Fruit fly (Drosophila melanogaster) whole organism, embryonic: Measurements from ENCODE around the gene Rrp45.

Experiments used
- Adf1 ChIP-seq: fragments of 200-800 bp; sonication (Bioruptor generic); IDR thresholded peaks from 2 replicates; pipeline ENCODE4 v1.3.6; 2022; ENCODE audit warnings: missing biosample characterization, missing genetic modification characterization
- Atf3 ChIP-seq: fragments of 200-800 bp; sonication (Bioruptor generic); optimal IDR thresholded peaks from 3 replicates; lab custom pipeline; 2016; ENCODE audit warnings: missing biosample characterization, missing genetic modification characterization
- CG10543 ChIP-seq: fragments of 200-800 bp; sonication (Bioruptor generic); optimal IDR thresholded peaks from 3 replicates; lab custom pipeline; 2017; ENCODE audit warnings: missing biosample characterization, mild to moderate bottlenecking, missing genetic modification characterization, moderate library complexity
- CG10979 ChIP-seq: fragments of 200-800 bp; sonication (Bioruptor generic); optimal IDR thresholded peaks from 2 replicates; lab custom pipeline; 2018; ENCODE audit warnings: missing biosample characterization, mild to moderate bottlenecking, missing genetic modification characterization, moderate library complexity
- CG11504 ChIP-seq: fragments of 200-800 bp; sonication (Bioruptor generic); optimal IDR thresholded peaks from 3 replicates; lab custom pipeline; 2019; ENCODE audit warnings: missing biosample characterization, mild to moderate bottlenecking, missing genetic modification characterization, moderate library complexity
- CG12236 ChIP-seq: fragments of 200-800 bp; sonication (Bioruptor generic); optimal IDR thresholded peaks from 2 replicates; lab custom pipeline; 2016; ENCODE audit warnings: missing biosample characterization, missing genetic modification characterization
- CG12299 ChIP-seq: fragments of 200-800 bp; sonication (Bioruptor generic); optimal IDR thresholded peaks from 2 replicates; lab custom pipeline; 2018; ENCODE audit warnings: missing biosample characterization, mild to moderate bottlenecking, missing genetic modification characterization
- CG1233 ChIP-seq: fragments of 200-800 bp; sonication (Bioruptor generic); optimal IDR thresholded peaks from 4 replicates; lab custom pipeline; 2018; ENCODE audit warnings: missing biosample characterization, mild to moderate bottlenecking, missing genetic modification characterization
- CG14014 ChIP-seq: fragments of 200-800 bp; sonication (Bioruptor generic); IDR thresholded peaks from 2 replicates; pipeline ENCODE4 v1.3.6; 2022; ENCODE audit warnings: missing biosample characterization, missing genetic modification characterization
- CG14050 ChIP-seq: fragments of 200-800 bp; sonication (Bioruptor generic); IDR thresholded peaks from 3 replicates; pipeline ENCODE4 v1.3.6; 2022; ENCODE audit warnings: missing biosample characterization, missing genetic modification characterization
- CG15073 ChIP-seq: fragments of 200-800 bp; sonication (Bioruptor generic); optimal IDR thresholded peaks from 2 replicates; lab custom pipeline; 2016; ENCODE audit warnings: missing biosample characterization, missing genetic modification characterization
- CG15269 ChIP-seq: fragments of 200-800 bp; sonication (Bioruptor generic); optimal IDR thresholded peaks from 2 replicates; lab custom pipeline; 2018; ENCODE audit warnings: missing biosample characterization, mild to moderate bottlenecking, missing genetic modification characterization, moderate library complexity
- CG16779 ChIP-seq: fragments of 200-800 bp; sonication (Bioruptor generic); IDR thresholded peaks from 2 replicates; pipeline ENCODE4 v1.3.6; 2022; ENCODE audit warnings: missing biosample characterization, missing genetic modification characterization
- CG1792 ChIP-seq: fragments of 200-800 bp; sonication (Bioruptor generic); optimal IDR thresholded peaks from 2 replicates; lab custom pipeline; 2016; ENCODE audit warnings: missing biosample characterization, missing genetic modification characterization
- CG31441 ChIP-seq: fragments of 200-800 bp; sonication (Bioruptor generic); IDR thresholded peaks from 2 replicates; pipeline ENCODE4 v1.3.6; 2022; ENCODE audit warnings: missing biosample characterization, missing genetic modification characterization
- CG33213 ChIP-seq: fragments of 200-800 bp; sonication (Bioruptor generic); optimal IDR thresholded peaks from 3 replicates; lab custom pipeline; 2016; ENCODE audit warnings: missing biosample characterization, missing genetic modification characterization
- CG9215 ChIP-seq: fragments of 200-800 bp; sonication (Bioruptor generic); IDR thresholded peaks from 2 replicates; pipeline ENCODE4 v1.3.6; 2022; ENCODE audit warnings: missing biosample characterization, missing genetic modification characterization
- CG9609 ChIP-seq: fragments of 200-800 bp; sonication (Bioruptor generic); optimal IDR thresholded peaks from 3 replicates; lab custom pipeline; 2016; ENCODE audit warnings: missing biosample characterization, missing genetic modification characterization
- D ChIP-seq, 2 experiments: fragments of 200-800 bp in 1 of 2; fragments of >200 bp in 1 of 2; sonication (Bioruptor generic) in 1 of 2; optimal IDR thresholded peaks; 2 replicates in 1 of 2; 3 replicates in 1 of 2; lab custom pipeline; 2017; ENCODE audit warnings: mild to moderate bottlenecking in 1 of 2, missing biosample characterization in 1 of 2, missing genetic modification characterization in 1 of 2, missing genetic modification reagents in 1 of 2
- Dll ChIP-seq: fragments of 200-800 bp; sonication (Bioruptor generic); IDR thresholded peaks from 4 replicates; pipeline ENCODE4 v1.3.6; 2022; ENCODE audit warnings: missing biosample characterization, missing genetic modification characterization; ENCODE audit not compliant: partially characterized antibody
- HHEX ChIP-seq: fragments of 200-800 bp; sonication (Bioruptor generic); optimal IDR thresholded peaks from 3 replicates; lab custom pipeline; 2017; ENCODE audit warnings: missing biosample characterization, mild to moderate bottlenecking, missing genetic modification characterization, missing genetic modification reagents
- MBD-R2 ChIP-seq: fragments of 200-800 bp; sonication (Bioruptor generic); IDR thresholded peaks from 2 replicates; pipeline ENCODE4 v1.3.6; 2022; ENCODE audit warnings: missing biosample characterization, missing genetic modification characterization
- Oli ChIP-seq: fragments of 200-800 bp; sonication (Bioruptor generic); optimal IDR thresholded peaks from 2 replicates; lab custom pipeline; 2018; ENCODE audit warnings: missing biosample characterization, mild to moderate bottlenecking, missing genetic modification characterization, moderate library complexity
- Pdp1 ChIP-seq, 2 experiments: fragments of 200-800 bp; sonication (Bioruptor generic); optimal IDR thresholded peaks; 3 replicates each; lab custom pipeline; 2016; ENCODE audit warnings: missing biosample characterization in 2 of 2, missing genetic modification characterization in 2 of 2, mild to moderate bottlenecking in 1 of 2, moderate library complexity in 1 of 2
- Six4 ChIP-seq: fragments of 200-800 bp; sonication (Bioruptor generic); optimal IDR thresholded peaks from 2 replicates; lab custom pipeline; 2016; ENCODE audit warnings: missing biosample characterization, missing genetic modification characterization
- abd-A ChIP-seq: fragments of 200-800 bp; sonication (Bioruptor generic); optimal IDR thresholded peaks from 3 replicates; lab custom pipeline; 2019; ENCODE audit warnings: missing biosample characterization, mild to moderate bottlenecking, missing genetic modification characterization, moderate library complexity
- ara ChIP-seq: fragments of 200-800 bp; sonication (Bioruptor generic); IDR thresholded peaks from 2 replicates; pipeline ENCODE4 v1.3.6; 2022; ENCODE audit warnings: missing biosample characterization, missing genetic modification characterization
- cg ChIP-seq: fragments of 200-800 bp; sonication (Bioruptor generic); optimal IDR thresholded peaks from 3 replicates; lab custom pipeline; 2019; ENCODE audit warnings: missing biosample characterization, mild to moderate bottlenecking, missing genetic modification characterization, moderate library complexity
- crp ChIP-seq, 2 experiments: fragments of 200-800 bp; sonication (Bioruptor generic); optimal IDR thresholded peaks; 2 replicates in 1 of 2; 3 replicates in 1 of 2; lab custom pipeline; 2017; ENCODE audit warnings: missing biosample characterization in 2 of 2, missing genetic modification characterization in 2 of 2, mild to moderate bottlenecking in 1 of 2, moderate library complexity in 1 of 2
- esg ChIP-seq: fragments of 200-800 bp; sonication (Bioruptor generic); conservative IDR thresholded peaks from 2 replicates; pipeline ENCODE4 v1.3.6; 2022; ENCODE audit warnings: missing biosample characterization, missing genetic modification characterization
- exex ChIP-seq: fragments of 200-800 bp; sonication (Bioruptor generic); optimal IDR thresholded peaks from 4 replicates; lab custom pipeline; 2018; ENCODE audit warnings: missing biosample characterization, mild to moderate bottlenecking, missing genetic modification characterization, moderate library complexity
- gcm ChIP-seq: fragments of 200-800 bp; sonication (Bioruptor generic); optimal IDR thresholded peaks from 2 replicates; lab custom pipeline; 2019; ENCODE audit warnings: missing biosample characterization, mild to moderate bottlenecking, missing genetic modification characterization, moderate library complexity
- gcm2 ChIP-seq: fragments of 200-800 bp; sonication (Bioruptor generic); optimal IDR thresholded peaks from 2 replicates; lab custom pipeline; 2016; ENCODE audit warnings: missing biosample characterization, missing genetic modification characterization
- grn ChIP-seq: fragments of 200-800 bp; sonication (Bioruptor generic); optimal IDR thresholded peaks from 3 replicates; lab custom pipeline; 2017; ENCODE audit warnings: missing biosample characterization, missing genetic modification characterization
- jigr1 ChIP-seq: fragments of 200-800 bp; sonication (Bioruptor generic); IDR thresholded peaks from 3 replicates; pipeline ENCODE4 v1.3.6; 2022; ENCODE audit warnings: missing biosample characterization, missing genetic modification characterization
- maf-S ChIP-seq: fragments of 200-800 bp; sonication (Bioruptor generic); optimal IDR thresholded peaks from 2 replicates; lab custom pipeline; 2016; ENCODE audit warnings: missing biosample characterization, missing genetic modification characterization
- mld ChIP-seq: fragments of 200-800 bp; sonication (Bioruptor generic); IDR thresholded peaks from 3 replicates; pipeline ENCODE4 v1.3.6; 2022; ENCODE audit warnings: missing biosample characterization, missing genetic modification characterization; ENCODE audit not compliant: partially characterized antibody
- nau ChIP-seq: fragments of 200-800 bp; sonication (Bioruptor generic); optimal IDR thresholded peaks from 3 replicates; lab custom pipeline; 2017; ENCODE audit warnings: missing biosample characterization, mild to moderate bottlenecking, missing genetic modification characterization, missing genetic modification reagents
- otp ChIP-seq: fragments of 200-800 bp; sonication (Bioruptor generic); IDR thresholded peaks from 3 replicates; pipeline ENCODE4, ENCODE4 v1.3.6; 2022; ENCODE audit warnings: missing biosample characterization, missing genetic modification characterization
- sens-2 ChIP-seq: fragments of 200-800 bp; sonication (Bioruptor generic); IDR thresholded peaks from 2 replicates; pipeline ENCODE4 v1.3.6; 2022; ENCODE audit warnings: missing biosample characterization, missing genetic modification characterization
- shn ChIP-seq: fragments of 200-800 bp; sonication (Bioruptor generic); optimal IDR thresholded peaks from 3 replicates; lab custom pipeline; 2016; ENCODE audit warnings: missing biosample characterization, missing genetic modification characterization
- sima ChIP-seq: fragments of 200-800 bp; sonication (Bioruptor generic); optimal IDR thresholded peaks from 2 replicates; lab custom pipeline; 2016; ENCODE audit warnings: missing biosample characterization, missing genetic modification characterization
- slbo ChIP-seq: fragments of 200-800 bp; sonication (Bioruptor generic); IDR thresholded peaks from 2 replicates; pipeline ENCODE4 v1.3.6; 2022; ENCODE audit warnings: missing biosample characterization, missing genetic modification characterization
- sob ChIP-seq: fragments of 200-800 bp; sonication (Bioruptor generic); IDR thresholded peaks from 2 replicates; pipeline ENCODE4 v1.3.6; 2022; ENCODE audit warnings: missing biosample characterization, missing genetic modification characterization
- stwl ChIP-seq: fragments of 200-800 bp; sonication (Bioruptor generic); optimal IDR thresholded peaks from 3 replicates; lab custom pipeline; 2018; ENCODE audit warnings: missing biosample characterization, mild to moderate bottlenecking, missing genetic modification characterization, moderate library complexity
- tio ChIP-seq: fragments of 200-800 bp; sonication (Bioruptor generic); optimal IDR thresholded peaks from 2 replicates; lab custom pipeline; 2017; ENCODE audit warnings: missing biosample characterization, missing genetic modification characterization, inconsistent platforms
- tna ChIP-seq: fragments of 200-800 bp; sonication (Bioruptor generic); IDR thresholded peaks from 2 replicates; pipeline ENCODE4 v1.3.6; 2022; ENCODE audit warnings: missing biosample characterization, missing genetic modification characterization; ENCODE audit not compliant: partially characterized antibody
- vfl ChIP-seq: fragments of 200-800 bp; sonication (Bioruptor generic); optimal IDR thresholded peaks from 2 replicates; lab custom pipeline; 2016; ENCODE audit warnings: missing biosample characterization, missing genetic modification characterization
- wek ChIP-seq: fragments of 200-800 bp; sonication (Bioruptor generic); optimal IDR thresholded peaks from 3 replicates; lab custom pipeline; 2018; ENCODE audit warnings: missing biosample characterization, mild to moderate bottlenecking, missing genetic modification characterization, moderate library complexity
- yki ChIP-seq: fragments of >200 bp; optimal IDR thresholded peaks from 3 replicates; lab custom pipeline; 2018
- zfh1 ChIP-seq: fragments of 200-800 bp; sonication (Bioruptor generic); IDR thresholded peaks from 3 replicates; pipeline ENCODE4 v1.3.6; 2022; ENCODE audit warnings: missing biosample characterization, missing genetic modification characterization

Rrp45 gene

dm6 chrX:16766868-16767431, 24.1 kb downstream of the Rrp45 start (continued):
- TF ChIP-seq cg (GFP tag; lab: Kevin White, UChicago) (no peak), grn (GFP tag; lab: Kevin White, UChicago) (no peak), CG9609 (GFP tag; lab: Kevin White, UChicago) (no peak), CG10543 (GFP tag; lab: Kevin White, UChicago) (peak; percentile 38), CG12299 (tag; lab: Kevin White, UChicago) (no peak), D (optimal IDR thresholded peaks at IDR 0.05; lab: Kevin White, UChicago) (no peak), D (GFP tag; optimal IDR thresholded peaks at IDR 0.05; lab: Kevin White, UChicago) (no peak), wek (GFP tag; lab: Kevin White, UChicago) (no peak), CG14014 (GFP tag; lab: Robert Waterston, UW) (no peak), Adf1 (GFP tag; lab: Robert Waterston, UW) (no peak), CG10979 (tag; lab: Kevin White, UChicago) (no peak), crp (GFP tag; optimal IDR thresholded peaks at IDR 0.05; lab: Kevin White, UChicago) (no peak), ara (GFP tag; lab: Robert Waterston, UW) (no peak), shn (GFP tag; lab: Kevin White, UChicago) (no peak), sob (GFP tag; lab: Robert Waterston, UW) (no peak), zfh1 (GFP tag; lab: Robert Waterston, UW) (no peak), gcm2 (GFP tag; lab: Kevin White, UChicago) (no peak), HHEX (GFP tag; lab: Kevin White, UChicago) (no peak), slbo (peak; percentile 20; the same call in 1 of the 2 replicates), tna (GFP tag; lab: Robert Waterston, UW) (no peak), Atf3 (GFP tag; lab: Kevin White, UChicago) (peak; percentile 47), CG11504 (tag; lab: Kevin White, UChicago) (no peak), maf-S (GFP tag; lab: Kevin White, UChicago) (no peak), yki (no peak), Dll (GFP tag; lab: Robert Waterston, UW) (no peak), CG1233 (GFP tag; lab: Kevin White, UChicago) (no peak), otp (no peak), CG15073 (GFP tag; lab: Kevin White, UChicago) (no peak), tio (GFP tag; lab: Kevin White, UChicago) (no peak), stwl (no peak), CG31441 (GFP tag; lab: Robert Waterston, UW) (no peak), CG15269 (tag; lab: Kevin White, UChicago) (no peak), CG14050 (GFP tag; lab: Robert Waterston, UW) (no peak), MBD-R2 (GFP tag; lab: Robert Waterston, UW) (no peak), Pdp1 (GFP tag; optimal IDR thresholded peaks at IDR 0.05; lab: Kevin White, UChicago) (peak in 1 of 2 experiments; percentile 16), vfl (GFP tag; lab: Kevin White, UChicago) (no peak), nau (no peak), gcm (GFP tag; lab: Kevin White, UChicago) (no peak), CG16779 (no peak), Oli (no peak), CG12236 (GFP tag; lab: Kevin White, UChicago) (no peak), mld (GFP tag; lab: Robert Waterston, UW) (no peak), jigr1 (GFP tag; lab: Robert Waterston, UW) (no peak), CG33213 (GFP tag; lab: Kevin White, UChicago) (no peak), sens-2 (GFP tag; lab: Robert Waterston, UW) (no peak), CG1792 (GFP tag; lab: Kevin White, UChicago) (no peak), exex (no peak), sima (GFP tag; lab: Kevin White, UChicago) (no peak), esg (GFP tag; lab: Robert Waterston, UW) (no peak), CG9215 (GFP tag; lab: Robert Waterston, UW) (no peak), Six4 (GFP tag; lab: Kevin White, UChicago) (no peak), abd-A (tag; lab: Kevin White, UChicago) (no peak)
